Fruit fly (Drosophila melanogaster) S2 (cell line): Measurements from ENCODE around the gene CG7806.

Experiments
- CG8478 ChIP-seq: fragments of >200 bp; optimal IDR thresholded peaks from 2 replicates; lab custom pipeline; 2018
- CTCF ChIP-seq, 2 experiments: fragments of >200 bp; optimal IDR thresholded peaks; 2 replicates each; lab custom pipeline; 2018

Gene CG7806

dm6 chr2L:8311091-8311490 is at the start of gene CG7806, which contains the start of gene CG7810:
Gene CG7806 (plus strand): TSS chr2L:8311399.
Gene CG7810 (minus strand): TSS chr2L:8311195.
- TF ChIP-seq CTCF (optimal IDR thresholded peaks at IDR 0.05; lab: Kevin White, UChicago) = no peak
- no peak for TF ChIP-seq CG8478 (lab: Kevin White, UChicago)

dm6 chr2L:8266145-8266544 is 45.1 kb upstream of the CG7806 start:
- TF ChIP-seq CG8478 (lab: Kevin White, UChicago) = no peak
- TF ChIP-seq CTCF (optimal IDR thresholded peaks at IDR 0.05; lab: Kevin White, UChicago) = no peak

- no peak for TF ChIP-seq CTCF (optimal IDR thresholded peaks at IDR 0.05; lab: Kevin White, UChicago)
- TF ChIP-seq CG8478 (lab: Kevin White, UChicago) = no peak
Observed at dm6 chr2L:8266670-8267435, 44.3 kb upstream of the CG7806 start.

DNA sequence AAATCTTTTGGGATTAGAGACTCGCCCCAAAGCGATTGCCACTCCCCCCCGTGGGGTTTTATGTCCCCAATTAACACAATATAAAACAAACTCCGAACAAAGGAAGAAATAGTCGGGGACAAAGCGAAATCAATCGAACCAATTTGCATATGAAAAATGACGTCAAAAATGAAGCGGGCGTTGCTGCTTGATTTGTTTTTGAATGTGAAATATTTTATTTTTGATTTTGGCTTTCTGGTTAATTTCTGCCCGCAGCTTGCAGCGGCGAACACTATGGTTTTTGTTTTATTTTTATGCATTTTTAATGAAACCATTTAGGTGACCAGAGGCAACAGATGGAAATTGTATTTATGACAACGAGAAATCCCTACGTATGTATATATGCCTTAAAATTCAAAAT is 42.5 kb upstream of the CG7806 start:
- TF ChIP-seq CTCF (optimal IDR thresholded peaks at IDR 0.05; lab: Kevin White, UChicago) = no peak
- TF ChIP-seq CG8478 (lab: Kevin White, UChicago) = no peak

DNA sequence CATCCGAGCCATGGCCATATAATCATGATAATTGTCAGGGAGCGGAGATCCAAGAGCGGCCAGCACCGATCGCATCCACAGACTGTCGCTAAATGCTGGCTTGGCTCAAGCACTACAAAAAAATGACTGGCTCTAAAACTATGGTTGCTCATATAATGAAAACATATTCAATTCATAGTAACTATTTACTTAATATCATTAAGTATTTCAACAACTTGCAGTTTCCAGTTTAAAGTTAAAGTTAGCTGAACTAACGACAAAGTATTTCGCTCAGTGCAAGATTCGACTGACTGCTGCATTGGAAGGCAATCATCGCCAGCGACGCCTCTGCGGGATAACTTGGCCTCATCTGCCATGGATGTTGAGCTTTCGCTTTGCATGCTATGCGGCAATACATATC is 40.3 kb upstream of the CG7806 start:
- TF ChIP-seq CG8478 (lab: Kevin White, UChicago) = no peak
- TF ChIP-seq CTCF (optimal IDR thresholded peaks at IDR 0.05; lab: Kevin White, UChicago) = no peak

DNA sequence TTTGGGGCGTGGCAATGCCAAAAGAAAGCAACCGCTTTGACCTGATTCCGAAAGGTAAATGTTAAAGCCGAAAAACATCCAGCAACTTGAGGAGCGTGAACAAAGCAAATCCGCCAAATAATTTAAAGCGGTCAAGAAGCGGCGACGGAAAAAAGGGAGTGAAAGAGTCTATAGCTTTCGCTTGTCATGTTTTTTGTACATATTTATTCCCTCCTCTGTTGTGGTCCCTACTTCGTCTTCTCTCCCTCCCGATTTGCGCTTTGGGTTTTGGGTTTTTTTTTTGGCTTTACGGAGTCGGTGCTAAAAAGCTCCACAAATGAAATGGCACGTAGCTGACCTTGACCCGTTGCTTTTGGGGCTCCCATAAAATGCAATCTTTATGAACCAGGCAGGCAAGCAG is 37.1 kb upstream of the CG7806 start:
- TF ChIP-seq CTCF (optimal IDR thresholded peaks at IDR 0.05; lab: Kevin White, UChicago) (no peak), CG8478 (lab: Kevin White, UChicago) (no peak)

- TF ChIP-seq CG8478 (lab: Kevin White, UChicago) (no peak), CTCF (optimal IDR thresholded peaks at IDR 0.05; lab: Kevin White, UChicago) (no peak)
Observed at dm6 chr2L:8274958-8275584, 36.1 kb upstream of the CG7806 start.

dm6 chr2L:8276287-8276686 is 34.9 kb upstream of the CG7806 start:
- TF ChIP-seq CG8478 (lab: Kevin White, UChicago) (no peak), CTCF (optimal IDR thresholded peaks at IDR 0.05; lab: Kevin White, UChicago) (no peak)

dm6 chr2L:8276880-8277279 is 34.3 kb upstream of the CG7806 start:
- TF ChIP-seq CTCF (optimal IDR thresholded peaks at IDR 0.05; lab: Kevin White, UChicago) = no peak
- no peak for TF ChIP-seq CG8478 (lab: Kevin White, UChicago)

- no peak for TF ChIP-seq CTCF (optimal IDR thresholded peaks at IDR 0.05; lab: Kevin White, UChicago)
- TF ChIP-seq CG8478 (lab: Kevin White, UChicago) = no peak
Observed at dm6 chr2L:8277561-8278201, 33.5 kb upstream of the CG7806 start.

dm6 chr2L:8279400-8280065 is 31.7 kb upstream of the CG7806 start:
- no peak for TF ChIP-seq CTCF (optimal IDR thresholded peaks at IDR 0.05; lab: Kevin White, UChicago)

DNA sequence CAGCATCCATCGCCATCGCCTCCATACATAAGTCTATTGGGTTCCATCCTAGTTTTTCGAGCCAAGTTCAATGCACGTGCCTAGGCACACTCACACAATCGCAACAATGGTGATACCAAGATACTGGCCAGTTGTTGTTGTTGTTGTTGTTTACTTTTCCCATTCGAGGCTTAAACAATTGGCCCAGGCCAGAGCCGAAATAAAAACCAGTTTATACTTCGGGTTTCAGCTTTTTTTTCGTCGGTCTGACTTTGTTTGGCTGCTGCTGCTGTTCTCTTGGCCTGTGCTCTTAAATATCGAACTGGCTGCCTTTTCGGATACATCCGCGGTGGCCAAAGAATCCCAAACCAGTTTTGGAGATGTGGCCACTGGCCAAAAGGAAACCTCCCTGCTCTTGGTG is 31.0 kb upstream of the CG7806 start:
- TF ChIP-seq CTCF (optimal IDR thresholded peaks at IDR 0.05; lab: Kevin White, UChicago) (no peak), CG8478 (lab: Kevin White, UChicago) (no peak)

DNA sequence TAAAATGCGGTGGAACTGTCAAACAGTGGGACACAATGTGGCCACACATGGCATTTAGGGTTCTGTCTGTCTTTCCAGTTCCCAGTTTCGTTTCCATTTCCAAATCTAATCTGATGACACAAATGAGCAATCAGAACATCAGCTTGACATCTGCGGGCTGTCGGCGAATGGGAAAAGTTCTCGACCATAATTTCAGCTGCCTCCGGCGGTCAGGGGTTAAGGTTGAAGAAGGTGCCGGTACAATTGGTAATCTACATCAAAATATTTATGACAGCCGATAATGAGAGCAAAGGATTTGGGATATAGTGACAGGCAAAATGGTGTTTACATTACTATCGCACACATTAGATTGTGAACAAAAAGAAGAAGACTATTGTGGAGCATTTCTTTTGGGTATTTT is 29.3 kb upstream of the CG7806 start:
- TF ChIP-seq CTCF (optimal IDR thresholded peaks at IDR 0.05; lab: Kevin White, UChicago) (no peak), CG8478 (lab: Kevin White, UChicago) (no peak)

dm6 chr2L:8284913-8285619 is 26.1 kb upstream of the CG7806 start:
- no peak for TF ChIP-seq CG8478 (lab: Kevin White, UChicago)
- TF ChIP-seq CTCF (optimal IDR thresholded peaks at IDR 0.05; lab: Kevin White, UChicago) = no peak
